Fruit fly (Drosophila melanogaster) whole organism, embryonic: ENCODE measurements around the gene Ppm1.

Source experiments
- Asciz ChIP-seq: fragments of 200-800 bp; sonication (Bioruptor generic); optimal IDR thresholded peaks from 2 replicates; lab custom pipeline; 2017; ENCODE audit warnings: missing biosample characterization, mild to moderate bottlenecking, missing genetic modification characterization, missing genetic modification reagents
- Atf-2 ChIP-seq: fragments of 200-800 bp; sonication (Bioruptor generic); optimal IDR thresholded peaks from 2 replicates; lab custom pipeline; 2016; ENCODE audit warnings: missing biosample characterization, missing genetic modification characterization
- BtbVII ChIP-seq: fragments of 200-800 bp; sonication (Bioruptor generic); optimal IDR thresholded peaks from 3 replicates; lab custom pipeline; 2017; ENCODE audit warnings: missing biosample characterization, mild to moderate bottlenecking, missing genetic modification characterization
- CG10267 ChIP-seq: fragments of 200-800 bp; sonication (Bioruptor generic); optimal IDR thresholded peaks from 2 replicates; lab custom pipeline; 2018; ENCODE audit warnings: missing biosample characterization, mild to moderate bottlenecking, missing genetic modification characterization, moderate library complexity
- CG10366 ChIP-seq: fragments of 200-800 bp; sonication (Bioruptor generic); IDR thresholded peaks from 2 replicates; pipeline ENCODE4 v1.3.6; 2022; ENCODE audit warnings: missing biosample characterization, missing genetic modification characterization
- CG10431 ChIP-seq: fragments of 200-800 bp; sonication (Bioruptor generic); optimal IDR thresholded peaks from 3 replicates; lab custom pipeline; 2018; ENCODE audit warnings: missing biosample characterization, mild to moderate bottlenecking, missing genetic modification characterization
- CG11695 ChIP-seq: fragments of 200-800 bp; sonication (Bioruptor generic); IDR thresholded peaks from 3 replicates; pipeline ENCODE4 v1.3.6; 2022; ENCODE audit warnings: missing biosample characterization, missing genetic modification characterization
- CG11723 ChIP-seq: fragments of 200-800 bp; sonication (Bioruptor generic); optimal IDR thresholded peaks from 2 replicates; lab custom pipeline; 2017; ENCODE audit warnings: missing biosample characterization, mild to moderate bottlenecking, missing genetic modification characterization
- CG12236 ChIP-seq: fragments of 200-800 bp; sonication (Bioruptor generic); optimal IDR thresholded peaks from 2 replicates; lab custom pipeline; 2016; ENCODE audit warnings: missing biosample characterization, missing genetic modification characterization
- CG12299 ChIP-seq: fragments of 200-800 bp; sonication (Bioruptor generic); optimal IDR thresholded peaks from 2 replicates; lab custom pipeline; 2018; ENCODE audit warnings: missing biosample characterization, mild to moderate bottlenecking, missing genetic modification characterization
- CG1529 ChIP-seq: fragments of 200-800 bp; sonication (Bioruptor generic); optimal IDR thresholded peaks from 3 replicates; lab custom pipeline; 2018; ENCODE audit warnings: missing biosample characterization, missing genetic modification characterization
- CG15514 ChIP-seq: fragments of 200-800 bp; sonication (Bioruptor generic); optimal IDR thresholded peaks from 3 replicates; lab custom pipeline; 2017; ENCODE audit warnings: missing biosample characterization, missing genetic modification characterization, mild to moderate bottlenecking, moderate library complexity, missing genetic modification reagents
- CG16863 ChIP-seq: fragments of 200-800 bp; sonication (Bioruptor generic); optimal IDR thresholded peaks from 3 replicates; lab custom pipeline; 2016; ENCODE audit warnings: missing biosample characterization, missing genetic modification characterization
- CG17802 ChIP-seq: fragments of 200-800 bp; sonication (Bioruptor generic); optimal IDR thresholded peaks from 2 replicates; lab custom pipeline; 2018; ENCODE audit warnings: missing biosample characterization, mild to moderate bottlenecking, missing genetic modification characterization, moderate library complexity
- CG18599 ChIP-seq: fragments of 200-800 bp; sonication (Bioruptor generic); optimal IDR thresholded peaks from 3 replicates; lab custom pipeline; 2017; ENCODE audit warnings: missing biosample characterization, missing genetic modification characterization, mild to moderate bottlenecking, moderate library complexity, missing genetic modification reagents
- CG30020 ChIP-seq: fragments of 200-800 bp; optimal IDR thresholded peaks from 2 replicates; lab custom pipeline; 2019; ENCODE audit warnings: missing biosample characterization, mild to moderate bottlenecking, missing genetic modification characterization, moderate library complexity
- CG31224 ChIP-seq: fragments of 200-800 bp; sonication (Bioruptor generic); IDR thresholded peaks from 2 replicates; pipeline ENCODE4 v1.3.6; 2022; ENCODE audit warnings: missing biosample characterization, missing genetic modification characterization
- CG3726 ChIP-seq: fragments of 200-800 bp; sonication (Bioruptor generic); IDR thresholded peaks from 3 replicates; pipeline ENCODE4, ENCODE4 v1.3.6; 2022; ENCODE audit warnings: missing biosample characterization, missing genetic modification characterization
- CG5180 ChIP-seq: fragments of 200-800 bp; sonication (Bioruptor generic); optimal IDR thresholded peaks from 3 replicates; lab custom pipeline; 2017; ENCODE audit warnings: missing biosample characterization, missing genetic modification characterization, mild to moderate bottlenecking, moderate library complexity, missing genetic modification reagents
- CG6254 ChIP-seq: fragments of 200-800 bp; sonication (Bioruptor generic); optimal IDR thresholded peaks from 3 replicates; lab custom pipeline; 2017; ENCODE audit warnings: mild to moderate bottlenecking, missing biosample characterization, missing genetic modification reagents, missing genetic modification characterization
- CG6272 ChIP-seq: fragments of 200-800 bp; sonication (Bioruptor generic); IDR thresholded peaks from 2 replicates; pipeline ENCODE4 v1.3.6; 2022; ENCODE audit warnings: missing biosample characterization, missing genetic modification characterization
- CG9817 ChIP-seq: fragments of 200-800 bp; sonication (Bioruptor generic); optimal IDR thresholded peaks from 2 replicates; lab custom pipeline; 2018; ENCODE audit warnings: missing biosample characterization, mild to moderate bottlenecking, missing genetic modification characterization, moderate library complexity
- CG9932 ChIP-seq: fragments of 200-800 bp; sonication (Bioruptor generic); IDR thresholded peaks from 2 replicates; pipeline ENCODE4 v1.3.6; 2022; ENCODE audit warnings: missing biosample characterization, missing genetic modification characterization
- HmgD ChIP-seq: fragments of 200-800 bp; sonication (Bioruptor generic); optimal IDR thresholded peaks from 3 replicates; lab custom pipeline; 2016; ENCODE audit warnings: missing biosample characterization, missing genetic modification characterization
- NK7.1 ChIP-seq: fragments of 200-800 bp; sonication (Bioruptor generic); optimal IDR thresholded peaks from 3 replicates; lab custom pipeline; 2016; ENCODE audit warnings: missing biosample characterization, missing genetic modification characterization
- Nf-YB ChIP-seq: fragments of 200-800 bp; sonication (Bioruptor generic); optimal IDR thresholded peaks from 3 replicates; lab custom pipeline; 2019; ENCODE audit warnings: missing biosample characterization, mild to moderate bottlenecking, missing genetic modification characterization, moderate library complexity
- Side ChIP-seq: fragments of 200-800 bp; sonication (Bioruptor generic); optimal IDR thresholded peaks from 2 replicates; lab custom pipeline; 2016; ENCODE audit warnings: missing biosample characterization, missing genetic modification characterization
- Ssrp ChIP-seq: fragments of 200-800 bp; sonication (Bioruptor generic); optimal IDR thresholded peaks from 2 replicates; lab custom pipeline; 2018; ENCODE audit warnings: missing biosample characterization, mild to moderate bottlenecking, missing genetic modification characterization, moderate library complexity
- bab2 ChIP-seq: fragments of 200-800 bp; sonication (Bioruptor generic); optimal IDR thresholded peaks from 2 replicates; lab custom pipeline; 2016; ENCODE audit warnings: missing biosample characterization, missing genetic modification characterization
- bbx ChIP-seq: fragments of 200-800 bp; sonication (Bioruptor generic); IDR thresholded peaks from 2 replicates; pipeline ENCODE4 v1.3.6; 2022; ENCODE audit warnings: missing biosample characterization, missing genetic modification characterization; ENCODE audit not compliant: partially characterized antibody
- bcd ChIP-seq: fragments of 200-800 bp; sonication (Bioruptor generic); optimal IDR thresholded peaks from 2 replicates; lab custom pipeline; 2017; ENCODE audit warnings: missing biosample characterization, mild to moderate bottlenecking, missing genetic modification characterization
- br ChIP-seq: fragments of >200 bp; optimal IDR thresholded peaks from 2 replicates; lab custom pipeline; 2017
- croc ChIP-seq: fragments of 200-800 bp; sonication (Bioruptor generic); conservative IDR thresholded peaks from 3 replicates; pipeline ENCODE4 v1.3.6; 2022; ENCODE audit warnings: missing biosample characterization, missing genetic modification characterization
- eyg ChIP-seq: fragments of 200-800 bp; sonication (Bioruptor generic); optimal IDR thresholded peaks from 3 replicates; lab custom pipeline; 2016; ENCODE audit warnings: missing biosample characterization, missing genetic modification characterization
- ken ChIP-seq: fragments of 200-800 bp; sonication (Bioruptor generic); IDR thresholded peaks from 3 replicates; pipeline ENCODE4 v1.3.6; 2022; ENCODE audit warnings: missing biosample characterization, missing genetic modification characterization
- pnt ChIP-seq: fragments of 200-800 bp; sonication (Bioruptor generic); optimal IDR thresholded peaks from 3 replicates; lab custom pipeline; 2016; ENCODE audit warnings: missing biosample characterization, missing genetic modification characterization
- prd ChIP-seq, 3 experiments: fragments of >200 bp in 2 of 3; fragments of 200-800 bp in 1 of 3; sonication (Bioruptor generic) in 1 of 3; optimal IDR thresholded peaks in 2 of 3; IDR thresholded peaks in 1 of 3; 2 replicates in 2 of 3; 3 replicates in 1 of 3; pipeline versions ENCODE4 v1.3.6 to Lab custom; 2017 to 2022; ENCODE audit warnings: missing biosample characterization in 1 of 3, missing genetic modification characterization in 1 of 3
- ro ChIP-seq: fragments of 200-800 bp; sonication (Bioruptor generic); IDR thresholded peaks from 2 replicates; pipeline ENCODE4 v1.3.6; 2022; ENCODE audit warnings: missing biosample characterization, missing genetic modification characterization
- seq ChIP-seq: fragments of 200-800 bp; sonication (Bioruptor generic); IDR thresholded peaks from 2 replicates; pipeline ENCODE4 v1.3.6; 2022; ENCODE audit warnings: missing biosample characterization, missing genetic modification characterization
- shn ChIP-seq: fragments of 200-800 bp; sonication (Bioruptor generic); optimal IDR thresholded peaks from 3 replicates; lab custom pipeline; 2016; ENCODE audit warnings: missing biosample characterization, missing genetic modification characterization
- sim ChIP-seq: fragments of 200-800 bp; sonication (Bioruptor generic); IDR thresholded peaks from 2 replicates; pipeline ENCODE4 v1.3.6; 2022; ENCODE audit warnings: missing biosample characterization, missing genetic modification characterization
- slbo ChIP-seq: fragments of 200-800 bp; sonication (Bioruptor generic); IDR thresholded peaks from 2 replicates; pipeline ENCODE4 v1.3.6; 2022; ENCODE audit warnings: missing biosample characterization, missing genetic modification characterization
- slp2 ChIP-seq: fragments of 200-800 bp; sonication (Bioruptor generic); optimal IDR thresholded peaks from 2 replicates; lab custom pipeline; 2016; ENCODE audit warnings: missing biosample characterization, missing genetic modification characterization
- so ChIP-seq: fragments of 200-800 bp; sonication (Bioruptor generic); IDR thresholded peaks from 3 replicates; pipeline ENCODE4 v1.3.6; 2022; ENCODE audit warnings: missing biosample characterization, missing genetic modification characterization
- sob ChIP-seq: fragments of 200-800 bp; sonication (Bioruptor generic); IDR thresholded peaks from 2 replicates; pipeline ENCODE4 v1.3.6; 2022; ENCODE audit warnings: missing biosample characterization, missing genetic modification characterization
- tll ChIP-seq, 2 experiments: fragments of 200-800 bp in 1 of 2; fragments of >200 bp in 1 of 2; sonication (Bioruptor generic) in 1 of 2; optimal IDR thresholded peaks; 2 replicates each; lab custom pipeline; 2017 to 2019; ENCODE audit warnings: missing biosample characterization in 2 of 2, missing genetic modification characterization in 2 of 2, mild to moderate bottlenecking in 1 of 2, moderate library complexity in 1 of 2
- unc-4 ChIP-seq: fragments of 200-800 bp; sonication (Bioruptor generic); IDR thresholded peaks from 2 replicates; pipeline ENCODE4 v1.3.6; 2022; ENCODE audit warnings: missing biosample characterization, missing genetic modification characterization; ENCODE audit not compliant: partially characterized antibody
- unpg ChIP-seq: fragments of 200-800 bp; sonication (Bioruptor generic); optimal IDR thresholded peaks from 3 replicates; lab custom pipeline; 2018; ENCODE audit warnings: missing biosample characterization, mild to moderate bottlenecking, missing genetic modification characterization, moderate library complexity
- vnd ChIP-seq: fragments of 200-800 bp; sonication (Bioruptor generic); IDR thresholded peaks from 3 replicates; pipeline ENCODE4 v1.3.6; 2022; ENCODE audit warnings: missing biosample characterization, missing genetic modification characterization; ENCODE audit not compliant: partially characterized antibody
- wor ChIP-seq: fragments of 200-800 bp; sonication (Bioruptor generic); IDR thresholded peaks from 2 replicates; pipeline ENCODE4 v1.3.6; 2022; ENCODE audit warnings: missing biosample characterization, missing genetic modification characterization

Ppm1 gene

dm6 chr3L:540432-540973 lies 40.6 kb upstream of the Ppm1 start, which contains the start of the genes klar and BORCS6 (continued):
- TF ChIP-seq eyg (GFP tag; lab: Kevin White, UChicago) (peak; percentile 37), vnd (GFP tag; lab: Robert Waterston, UW) (peak; percentile 95), CG17802 (tag; lab: Kevin White, UChicago) (peak; percentile 99), slbo (GFP tag; lab: Robert Waterston, UW) (peak; percentile 72), shn (GFP tag; lab: Kevin White, UChicago) (peak; percentile 73), CG30020 (tag; lab: Kevin White, UChicago) (peak; percentile 95), CG6254 (GFP tag; lab: Kevin White, UChicago) (no peak), Atf-2 (peak; percentile 38), CG12236 (GFP tag; lab: Kevin White, UChicago) (peak; percentile 18), sim (GFP tag; lab: Robert Waterston, UW) (no peak), CG11695 (GFP tag; lab: Robert Waterston, UW) (peak; percentile 37; the same call in 1 of the 3 replicates), slp2 (GFP tag; lab: Kevin White, UChicago) (peak; percentile 62), br (lab: Kevin White, UChicago) (no peak), ken (GFP tag; lab: Robert Waterston, UW) (peak; percentile 29; the same call in 1 of the 3 replicates), CG18599 (peak; percentile 68), CG10366 (peak; percentile 22; the same call in 1 of the 2 replicates), croc (GFP tag; lab: Robert Waterston, UW) (no peak), CG10267 (peak; percentile 75), ro (GFP tag; lab: Robert Waterston, UW) (no peak), CG31224 (GFP tag; lab: Robert Waterston, UW) (no peak), prd (optimal IDR thresholded peaks at IDR 0.05; lab: Kevin White, UChicago) (no peak), prd (GFP tag; IDR thresholded peaks at IDR 0.05; lab: Robert Waterston, UW) (peak; percentile 66), Ssrp (tag; lab: Kevin White, UChicago) (peak; percentile 46), bbx (peak; percentile 97), CG6272 (no peak), CG12299 (tag; lab: Kevin White, UChicago) (peak; percentile 31), CG5180 (GFP tag; lab: Kevin White, UChicago) (no peak), Asciz (GFP tag; lab: Kevin White, UChicago) (no peak), CG9817 (tag; lab: Kevin White, UChicago) (peak; percentile 64), Nf-YB (peak; percentile 7), seq (GFP tag; lab: Robert Waterston, UW) (peak; percentile 51; the same call in 1 of the 2 replicates), unc-4 (peak; percentile 98), wor (GFP tag; lab: Robert Waterston, UW) (no peak), NK7.1 (GFP tag; lab: Kevin White, UChicago) (peak; percentile 24), Side (GFP tag; lab: Kevin White, UChicago) (peak; percentile 54), CG1529 (GFP tag; lab: Kevin White, UChicago) (no peak), bab2 (GFP tag; lab: Kevin White, UChicago) (no peak), BtbVII (peak; percentile 63), HmgD (peak; percentile 68), tll (GFP tag; optimal IDR thresholded peaks at IDR 0.05; lab: Kevin White, UChicago) (peak in 1 of 2 experiments; percentile 88), pnt (GFP tag; lab: Kevin White, UChicago) (peak; percentile 73), bcd (no peak), so (no peak), CG11723 (GFP tag; lab: Kevin White, UChicago) (no peak), sob (GFP tag; lab: Robert Waterston, UW) (peak; percentile 59), unpg (GFP tag; lab: Kevin White, UChicago) (peak; percentile 43), CG15514 (peak; percentile 71), CG10431 (peak; percentile 38), CG9932 (GFP tag; lab: Robert Waterston, UW) (peak; percentile 87), CG16863 (GFP tag; lab: Kevin White, UChicago) (peak; percentile 55), CG3726 (no peak)
